Fruit fly (Drosophila melanogaster) whole organism, embryonic: Measurements from ENCODE around the gene Best2.

Experiments used
- Abd-B ChIP-seq: fragments of 200-800 bp; sonication (Bioruptor generic); optimal IDR thresholded peaks from 2 replicates; lab custom pipeline; 2018; ENCODE audit warnings: missing biosample characterization, mild to moderate bottlenecking, missing genetic modification characterization, moderate library complexity
- Ada2b ChIP-seq: fragments of 200-800 bp; sonication (Bioruptor generic); IDR thresholded peaks from 2 replicates; pipeline ENCODE4 v1.3.6; 2022; ENCODE audit warnings: missing biosample characterization, missing genetic modification characterization
- Blimp-1 ChIP-seq: fragments of 200-800 bp; sonication (Bioruptor generic); optimal IDR thresholded peaks from 3 replicates; lab custom pipeline; 2018; ENCODE audit warnings: missing biosample characterization, missing genetic modification characterization, mild to moderate bottlenecking, moderate library complexity, missing genetic modification reagents
- CG10543 ChIP-seq: fragments of 200-800 bp; sonication (Bioruptor generic); optimal IDR thresholded peaks from 3 replicates; lab custom pipeline; 2017; ENCODE audit warnings: missing biosample characterization, mild to moderate bottlenecking, missing genetic modification characterization, moderate library complexity
- CG10979 ChIP-seq: fragments of 200-800 bp; sonication (Bioruptor generic); optimal IDR thresholded peaks from 2 replicates; lab custom pipeline; 2018; ENCODE audit warnings: missing biosample characterization, mild to moderate bottlenecking, missing genetic modification characterization, moderate library complexity
- CG11398 ChIP-seq: fragments of 200-800 bp; sonication (Bioruptor generic); optimal IDR thresholded peaks from 2 replicates; lab custom pipeline; 2016; ENCODE audit warnings: missing biosample characterization, missing genetic modification characterization
- CG14441 ChIP-seq: fragments of 200-800 bp; sonication (Bioruptor generic); IDR thresholded peaks from 2 replicates; pipeline ENCODE4 v1.3.6; 2022; ENCODE audit warnings: missing biosample characterization, missing genetic modification characterization
- CG14965 ChIP-seq: fragments of 200-800 bp; sonication (Bioruptor generic); optimal IDR thresholded peaks from 2 replicates; lab custom pipeline; 2016; ENCODE audit warnings: missing biosample characterization, missing genetic modification characterization, borderline replicate concordance
- CG16863 ChIP-seq: fragments of 200-800 bp; sonication (Bioruptor generic); optimal IDR thresholded peaks from 3 replicates; lab custom pipeline; 2016; ENCODE audit warnings: missing biosample characterization, missing genetic modification characterization
- CG17186 ChIP-seq: fragments of 200-800 bp; sonication (Bioruptor generic); optimal IDR thresholded peaks from 3 replicates; lab custom pipeline; 2017; ENCODE audit warnings: missing biosample characterization, missing genetic modification reagents, missing genetic modification characterization
- CG30020 ChIP-seq: fragments of 200-800 bp; optimal IDR thresholded peaks from 2 replicates; lab custom pipeline; 2019; ENCODE audit warnings: missing biosample characterization, mild to moderate bottlenecking, missing genetic modification characterization, moderate library complexity
- CG30403 ChIP-seq: fragments of 200-800 bp; sonication (Bioruptor generic); optimal IDR thresholded peaks from 3 replicates; lab custom pipeline; 2016; ENCODE audit warnings: missing biosample characterization, missing genetic modification characterization
- CG3281 ChIP-seq: fragments of 200-800 bp; sonication (Bioruptor generic); optimal IDR thresholded peaks from 3 replicates; lab custom pipeline; 2017; ENCODE audit warnings: missing biosample characterization, mild to moderate bottlenecking, missing genetic modification characterization
- CG33557 ChIP-seq: fragments of 200-800 bp; sonication (Bioruptor generic); optimal IDR thresholded peaks from 2 replicates; lab custom pipeline; 2019; ENCODE audit warnings: missing biosample characterization, mild to moderate bottlenecking, missing genetic modification characterization, moderate library complexity
- CG34224 ChIP-seq: fragments of 200-800 bp; sonication (Bioruptor generic); IDR thresholded peaks from 3 replicates; pipeline ENCODE4 v1.3.6; 2022; ENCODE audit warnings: missing biosample characterization, missing genetic modification characterization; ENCODE audit not compliant: partially characterized antibody
- CG8388 ChIP-seq: fragments of 200-800 bp; sonication (Bioruptor generic); optimal IDR thresholded peaks from 2 replicates; lab custom pipeline; 2019; ENCODE audit warnings: missing biosample characterization, mild to moderate bottlenecking, missing genetic modification characterization, moderate library complexity
- CG8944 ChIP-seq: fragments of 200-800 bp; sonication (Bioruptor generic); optimal IDR thresholded peaks from 3 replicates; lab custom pipeline; 2016; ENCODE audit warnings: missing biosample characterization, missing genetic modification characterization
- CG9215 ChIP-seq: fragments of 200-800 bp; sonication (Bioruptor generic); IDR thresholded peaks from 2 replicates; pipeline ENCODE4 v1.3.6; 2022; ENCODE audit warnings: missing biosample characterization, missing genetic modification characterization
- CHES-1-like ChIP-seq: fragments of 200-800 bp; sonication (Bioruptor generic); optimal IDR thresholded peaks from 2 replicates; lab custom pipeline; 2016; ENCODE audit warnings: missing biosample characterization, missing genetic modification characterization
- CrebB ChIP-seq: fragments of 200-800 bp; sonication (Bioruptor generic); optimal IDR thresholded peaks from 3 replicates; lab custom pipeline; 2018; ENCODE audit warnings: missing biosample characterization, mild to moderate bottlenecking, missing genetic modification characterization
- Doc2 ChIP-seq: fragments of 200-800 bp; sonication (Bioruptor generic); IDR thresholded peaks from 2 replicates; pipeline ENCODE4 v1.3.6; 2022; ENCODE audit warnings: missing biosample characterization, missing genetic modification characterization
- Drgx ChIP-seq: fragments of 200-800 bp; sonication (Bioruptor generic); IDR thresholded peaks from 2 replicates; pipeline ENCODE4 v1.3.6; 2022; ENCODE audit warnings: missing biosample characterization, missing genetic modification characterization
- E2f2 ChIP-seq: fragments of 200-800 bp; sonication (Bioruptor generic); IDR thresholded peaks from 2 replicates; pipeline ENCODE4 v1.3.6; 2022; ENCODE audit warnings: missing biosample characterization, missing genetic modification characterization
- Eip74EF ChIP-seq, 2 experiments: fragments of 200-800 bp in 1 of 2; fragments of >200 bp in 1 of 2; sonication (Bioruptor generic) in 1 of 2; optimal IDR thresholded peaks; 2 replicates each; lab custom pipeline; 2017 to 2019; ENCODE audit warnings: missing biosample characterization in 2 of 2, missing genetic modification characterization in 2 of 2, mild to moderate bottlenecking in 1 of 2, moderate library complexity in 1 of 2
- Hr51 ChIP-seq, 2 experiments: fragments of 200-800 bp; sonication (Bioruptor generic); optimal IDR thresholded peaks; 2 replicates in 1 of 2; 3 replicates in 1 of 2; lab custom pipeline; 2016 to 2018; ENCODE audit warnings: missing biosample characterization in 2 of 2, missing genetic modification characterization in 2 of 2, mild to moderate bottlenecking in 1 of 2, moderate library complexity in 1 of 2
- MESR4 ChIP-seq: fragments of 200-800 bp; sonication (Bioruptor generic); optimal IDR thresholded peaks from 2 replicates; lab custom pipeline; 2018; ENCODE audit warnings: missing biosample characterization, mild to moderate bottlenecking, missing genetic modification characterization, moderate library complexity
- Mes4 ChIP-seq: fragments of 200-800 bp; sonication (Bioruptor generic); optimal IDR thresholded peaks from 2 replicates; lab custom pipeline; 2016; ENCODE audit warnings: missing biosample characterization, missing genetic modification characterization
- NfI ChIP-seq: fragments of 200-800 bp; sonication (Bioruptor generic); optimal IDR thresholded peaks from 3 replicates; lab custom pipeline; 2018; ENCODE audit warnings: missing biosample characterization, mild to moderate bottlenecking, missing genetic modification characterization, moderate library complexity
- PHDP ChIP-seq: fragments of 200-800 bp; sonication (Bioruptor generic); optimal IDR thresholded peaks from 3 replicates; lab custom pipeline; 2018; ENCODE audit warnings: missing biosample characterization, mild to moderate bottlenecking, missing genetic modification characterization, moderate library complexity
- Poxn ChIP-seq: fragments of 200-800 bp; sonication (Bioruptor generic); IDR thresholded peaks from 2 replicates; pipeline ENCODE4 v1.3.6; 2022; ENCODE audit warnings: missing biosample characterization, missing genetic modification characterization
- Ptx1 ChIP-seq: fragments of 200-800 bp; sonication (Bioruptor generic); IDR thresholded peaks from 2 replicates; pipeline ENCODE4 v1.3.6; 2022; ENCODE audit warnings: missing biosample characterization, missing genetic modification characterization
- Rfx ChIP-seq: fragments of 200-800 bp; sonication (Bioruptor generic); IDR thresholded peaks from 2 replicates; pipeline ENCODE4 v1.3.6; 2022; ENCODE audit warnings: missing biosample characterization, missing genetic modification characterization
- Sry-β ChIP-seq: fragments of 200-800 bp; sonication (Bioruptor generic); optimal IDR thresholded peaks from 2 replicates; lab custom pipeline; 2018; ENCODE audit warnings: missing biosample characterization, mild to moderate bottlenecking, missing genetic modification characterization, moderate library complexity
- bsh ChIP-seq, 2 experiments: fragments of 200-800 bp; sonication (Bioruptor generic); optimal IDR thresholded peaks; 2 replicates each; lab custom pipeline; 2017 to 2018; ENCODE audit warnings: mild to moderate bottlenecking in 2 of 2, missing biosample characterization in 2 of 2, missing genetic modification characterization in 2 of 2, moderate library complexity in 1 of 2
- dati ChIP-seq: fragments of 200-800 bp; sonication (Bioruptor generic); IDR thresholded peaks from 2 replicates; pipeline ENCODE4 v1.3.6; 2022; ENCODE audit warnings: missing biosample characterization, missing genetic modification characterization
- disco-r ChIP-seq: fragments of 200-800 bp; sonication (Bioruptor generic); optimal IDR thresholded peaks from 2 replicates; lab custom pipeline; 2016; ENCODE audit warnings: missing biosample characterization, missing genetic modification characterization
- dmrt11E ChIP-seq: fragments of 200-800 bp; sonication (Bioruptor generic); optimal IDR thresholded peaks from 3 replicates; lab custom pipeline; 2018; ENCODE audit warnings: missing biosample characterization, mild to moderate bottlenecking, missing genetic modification characterization, moderate library complexity
- esg ChIP-seq: fragments of 200-800 bp; sonication (Bioruptor generic); conservative IDR thresholded peaks from 2 replicates; pipeline ENCODE4 v1.3.6; 2022; ENCODE audit warnings: missing biosample characterization, missing genetic modification characterization
- eyg ChIP-seq: fragments of 200-800 bp; sonication (Bioruptor generic); optimal IDR thresholded peaks from 3 replicates; lab custom pipeline; 2016; ENCODE audit warnings: missing biosample characterization, missing genetic modification characterization
- fd64A ChIP-seq: fragments of 200-800 bp; sonication (Bioruptor generic); optimal IDR thresholded peaks from 3 replicates; lab custom pipeline; 2018; ENCODE audit warnings: missing biosample characterization, mild to moderate bottlenecking, missing genetic modification characterization
- lmd ChIP-seq: fragments of 200-800 bp; sonication (Bioruptor generic); IDR thresholded peaks from 2 replicates; pipeline ENCODE4 v1.3.6; 2022; ENCODE audit warnings: missing biosample characterization, missing genetic modification characterization
- lola ChIP-seq, 3 experiments: fragments of >200 bp in 2 of 3; fragments of 200-800 bp in 1 of 3; sonication (Bioruptor generic) in 1 of 3; optimal IDR thresholded peaks; 2 replicates each; lab custom pipeline; 2017 to 2019; ENCODE audit warnings: missing biosample characterization in 3 of 3, missing genetic modification characterization in 3 of 3, mild to moderate bottlenecking in 1 of 3, moderate library complexity in 1 of 3
- nmo ChIP-seq: fragments of 200-800 bp; sonication (Bioruptor generic); optimal IDR thresholded peaks from 2 replicates; lab custom pipeline; 2018; ENCODE audit warnings: missing biosample characterization, mild to moderate bottlenecking, missing genetic modification characterization, moderate library complexity
- onecut ChIP-seq: fragments of 200-800 bp; sonication (Bioruptor generic); IDR thresholded peaks from 2 replicates; pipeline ENCODE4 v1.3.6; 2022; ENCODE audit warnings: missing biosample characterization, missing genetic modification characterization
- pros ChIP-seq: fragments of 200-800 bp; sonication (Bioruptor generic); optimal IDR thresholded peaks from 3 replicates; lab custom pipeline; 2019; ENCODE audit warnings: missing biosample characterization, mild to moderate bottlenecking, missing genetic modification characterization, moderate library complexity
- psq ChIP-seq: fragments of 200-800 bp; sonication (Bioruptor generic); optimal IDR thresholded peaks from 2 replicates; lab custom pipeline; 2017; ENCODE audit warnings: missing biosample characterization, missing genetic modification characterization
- schlank ChIP-seq: fragments of 200-800 bp; sonication (Bioruptor generic); optimal IDR thresholded peaks from 2 replicates; lab custom pipeline; 2018; ENCODE audit warnings: missing biosample characterization, mild to moderate bottlenecking, missing genetic modification characterization
- trh ChIP-seq: fragments of 200-800 bp; sonication (Bioruptor generic); optimal IDR thresholded peaks from 2 replicates; lab custom pipeline; 2016; ENCODE audit warnings: missing biosample characterization, missing genetic modification characterization

Gene Best2

dm6 chr3L:6256408-6257188 lies at the start of gene Best2 (continued):
- TF ChIP-seq CHES-1-like (peak; percentile 82), CG17186 (GFP tag; lab: Kevin White, UChicago) (no peak), CG9215 (GFP tag; lab: Robert Waterston, UW) (peak; percentile 95), Drgx (GFP tag; lab: Robert Waterston, UW) (peak; percentile 92), trh (GFP tag; lab: Kevin White, UChicago) (peak; percentile 55), lola (GFP tag; optimal IDR thresholded peaks at IDR 0.05; lab: Kevin White, UChicago) (peak in 1 of 3 experiments; percentile 88), psq (GFP tag; lab: Kevin White, UChicago) (no peak), dmrt11E (peak; percentile 79), CG8388 (GFP tag; lab: Kevin White, UChicago) (peak; percentile 85), disco-r (GFP tag; lab: Kevin White, UChicago) (no peak), CG10543 (GFP tag; lab: Kevin White, UChicago) (peak; percentile 90), Hr51 (GFP tag; optimal IDR thresholded peaks at IDR 0.05; lab: Kevin White, UChicago) (peak; percentile 75 to 90), PHDP (tag; lab: Kevin White, UChicago) (peak; percentile 86), Ada2b (GFP tag; lab: Robert Waterston, UW) (peak; percentile 93), CG33557 (peak; percentile 82), CG3281 (GFP tag; lab: Kevin White, UChicago) (peak; percentile 85), Ptx1 (GFP tag; lab: Robert Waterston, UW) (peak; percentile 94), CG14441 (GFP tag; lab: Robert Waterston, UW) (peak; percentile 89), Mes4 (GFP tag; lab: Kevin White, UChicago) (peak; percentile 51), Poxn (GFP tag; lab: Robert Waterston, UW) (peak; percentile 77), nmo (GFP tag; lab: Kevin White, UChicago) (peak; percentile 87), eyg (GFP tag; lab: Kevin White, UChicago) (peak; percentile 53), Sry-β (GFP tag; lab: Kevin White, UChicago) (no peak), pros (peak; percentile 75), bsh (GFP tag; optimal IDR thresholded peaks at IDR 0.05; lab: Kevin White, UChicago) (peak; percentile 78 to 79), Blimp-1 (peak; percentile 83), CG10979 (tag; lab: Kevin White, UChicago) (peak; percentile 87), CG16863 (GFP tag; lab: Kevin White, UChicago) (peak; percentile 71), schlank (tag; lab: Kevin White, UChicago) (peak; percentile 50), Rfx (GFP tag; lab: Robert Waterston, UW) (peak; percentile 95), Eip74EF (GFP tag; optimal IDR thresholded peaks at IDR 0.05; lab: Kevin White, UChicago) (peak in 1 of 2 experiments; percentile 81), CG14965 (GFP tag; lab: Kevin White, UChicago) (no peak), CrebB (peak; percentile 50), CG30020 (tag; lab: Kevin White, UChicago) (peak; percentile 70), CG11398 (GFP tag; lab: Kevin White, UChicago) (peak; percentile 51), Abd-B (GFP tag; lab: Kevin White, UChicago) (peak; percentile 81), dati (GFP tag; lab: Robert Waterston, UW) (no peak), Doc2 (GFP tag; lab: Robert Waterston, UW) (peak; percentile 50), CG30403 (GFP tag; lab: Kevin White, UChicago) (peak; percentile 93), CG8944 (GFP tag; lab: Kevin White, UChicago) (peak; percentile 72), NfI (GFP tag; lab: Kevin White, UChicago) (peak; percentile 84), onecut (GFP tag; lab: Robert Waterston, UW) (peak; percentile 86), fd64A (peak; percentile 14), CG34224 (GFP tag; lab: Robert Waterston, UW) (no peak), E2f2 (GFP tag; lab: Robert Waterston, UW) (peak; percentile 76), lmd (GFP tag; lab: Robert Waterston, UW) (peak; percentile 94), MESR4 (GFP tag; lab: Kevin White, UChicago) (no peak), esg (GFP tag; lab: Robert Waterston, UW) (peak; percentile 90)
